Worm (Caenorhabditis elegans) whole organism, L2 larva: ENCODE data around the gene ncx-3.
A peak's percentile ranks its signal among the peaks of the same experiment; 100 is the strongest.

Experiments
- Y55F3AM.14 ChIP-seq: fragments of 200-800 bp; sonication (Bioruptor generic); optimal IDR thresholded peaks from 2 replicates; lab custom pipeline; 2018; ENCODE audit warnings: mild to moderate bottlenecking, missing genetic modification characterization, missing compliant biosample characterization
- elt-3 ChIP-seq: sonication (generic microtip); optimal IDR thresholded peaks from 2 replicates; lab custom pipeline; 2017; ENCODE audit warnings: missing biosample characterization, missing genetic modification characterization
- nhr-237 ChIP-seq: fragments of 150-350 bp; optimal IDR thresholded peaks from 2 replicates; lab custom pipeline; 2014; ENCODE audit warnings: missing biosample characterization, missing genetic modification characterization
- nhr-25 ChIP-seq: fragments of 150-350 bp; sonication (generic microtip); optimal IDR thresholded peaks from 3 replicates; lab custom pipeline; 2014; ENCODE audit warnings: missing biosample characterization, missing genetic modification characterization
- zag-1 ChIP-seq: fragments of 150-350 bp; optimal IDR thresholded peaks from 2 replicates; lab custom pipeline; 2014; ENCODE audit warnings: missing biosample characterization, missing genetic modification characterization
- ztf-11 ChIP-seq: sonication (generic microtip); optimal IDR thresholded peaks from 2 replicates; lab custom pipeline; 2017; ENCODE audit warnings: missing biosample characterization, missing genetic modification characterization

ce11 chrIV:10697022-10697979 lies 19.1 kb upstream of the ncx-3 start, which contains the start of gene allo-1:
- TF ChIP-seq Y55F3AM.14 (no peak), nhr-237 (tag; lab: Kevin White, UChicago) (no peak), elt-3 (no peak), zag-1 (tag; lab: Kevin White, UChicago) (peak; percentile 14), ztf-11 (no peak), nhr-25 (peak; percentile 79)
